Fruit fly (Drosophila melanogaster): ENCODE results near the gene Nubp2.

- TF ChIP-seq CG8301 (tag; optimal IDR thresholded peaks at IDR 0.05) (no peak), CG17806 (tag; optimal IDR thresholded peaks at IDR 0.05) (no peak), CG12605 (GFP tag; IDR thresholded peaks at IDR 0.05) (no peak), CG34367 (tag; optimal IDR thresholded peaks at IDR 0.05) (no peak), D1 (tag; optimal IDR thresholded peaks at IDR 0.05) (no peak), CG10348 (GFP tag; IDR thresholded peaks at IDR 0.05) (no peak), EcR (GFP tag; optimal IDR thresholded peaks at IDR 0.05) (peak; percentile 86)
Observed at dm6 chr3L:20511499-20512108, 14.8 kb upstream of the Nubp2 start.
